Worm (Caenorhabditis elegans) whole organism, early embryonic: ENCODE data around the gene C33D3.4.

Experiments
- F13C5.2 ChIP-seq: sonication (generic microtip); optimal IDR thresholded peaks from 2 replicates; lab custom pipeline; 2017; ENCODE audit warnings: mild to moderate bottlenecking, missing genetic modification characterization, inconsistent platforms, missing compliant biosample characterization
- aly-1 ChIP-seq: sonication (generic microtip); optimal IDR thresholded peaks from 2 replicates; lab custom pipeline; 2016; ENCODE audit warnings: missing genetic modification characterization, missing compliant biosample characterization
- ama-1 ChIP-seq: fragments of 150-350 bp; optimal IDR thresholded peaks from 2 replicates; lab custom pipeline; 2014
- ets-7 ChIP-seq: sonication (generic microtip); optimal IDR thresholded peaks from 2 replicates; lab custom pipeline; 2016; ENCODE audit warnings: missing genotype, missing genetic modification characterization, missing compliant biosample characterization
- flt-1 ChIP-seq: fragments of 200-800 bp; sonication (Bioruptor generic); IDR thresholded peaks from 2 replicates; pipeline ENCODE4 v1.3.6; 2022; ENCODE audit warnings: missing genetic modification characterization, missing compliant biosample characterization
- hnd-1 ChIP-seq: sonication (generic microtip); optimal IDR thresholded peaks from 2 replicates; lab custom pipeline; 2016; ENCODE audit warnings: missing genetic modification characterization, missing compliant biosample characterization
- pes-1 ChIP-seq: fragments of 200-800 bp; sonication (Bioruptor generic); IDR thresholded peaks from 2 replicates; pipeline ENCODE4 v1.3.6; 2022; ENCODE audit warnings: missing genetic modification reagents, missing genetic modification characterization, missing compliant biosample characterization

DNA sequence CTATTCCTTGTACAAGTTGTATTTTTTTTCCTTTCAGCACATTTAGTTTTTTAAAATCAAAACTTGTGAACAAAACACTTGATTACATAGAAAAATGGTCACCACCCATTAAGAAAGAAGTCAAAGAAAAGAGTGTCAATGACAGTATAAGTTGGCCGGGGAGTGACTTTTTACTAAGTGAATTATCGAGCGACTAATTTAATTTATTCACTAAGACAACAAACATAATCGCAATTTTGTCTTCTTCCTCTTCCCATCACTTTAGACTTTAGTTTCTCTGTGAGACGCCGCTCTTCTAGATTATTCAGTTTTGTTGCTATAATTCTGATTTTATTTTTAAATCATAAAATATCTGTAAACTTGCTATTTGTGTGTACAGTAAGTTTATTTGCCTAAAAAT lies 25.2 kb downstream of the C33D3.4 start:
- TF ChIP-seq aly-1 (tag; lab: Kevin White, UChicago) (no peak), flt-1 (GFP tag; lab: Robert Waterston, UW) (no peak), pes-1 (GFP tag; lab: Robert Waterston, UW) (no peak), ets-7 (no peak), ama-1 (lab: Kevin White, UChicago) (no peak), F13C5.2 (tag; lab: Kevin White, UChicago) (no peak), hnd-1 (no peak)
